Fruit fly (Drosophila melanogaster) whole organism, embryonic: ENCODE measurements around the gene meep.

Experiments
- CG10565 ChIP-seq: fragments of 200-800 bp; sonication (Bioruptor generic); optimal IDR thresholded peaks from 3 replicates; lab custom pipeline; 2016; ENCODE audit warnings: missing biosample characterization, mild to moderate bottlenecking, missing genetic modification characterization
- CG10959 ChIP-seq: fragments of 200-800 bp; sonication (Bioruptor generic); IDR thresholded peaks from 2 replicates; pipeline ENCODE4 v1.3.6; 2022; ENCODE audit warnings: missing biosample characterization, missing genetic modification characterization
- CG12236 ChIP-seq: fragments of 200-800 bp; sonication (Bioruptor generic); optimal IDR thresholded peaks from 2 replicates; lab custom pipeline; 2016; ENCODE audit warnings: missing biosample characterization, missing genetic modification characterization
- CG12744 ChIP-seq: fragments of 200-800 bp; sonication (Bioruptor generic); optimal IDR thresholded peaks from 2 replicates; lab custom pipeline; 2016; ENCODE audit warnings: missing biosample characterization, missing genetic modification characterization
- CG13287 ChIP-seq: fragments of 200-800 bp; sonication (Bioruptor generic); IDR thresholded peaks from 2 replicates; pipeline ENCODE4 v1.3.6; 2022; ENCODE audit warnings: missing biosample characterization, missing genetic modification characterization; ENCODE audit not compliant: partially characterized antibody
- CG18262 ChIP-seq: fragments of 200-800 bp; optimal IDR thresholded peaks from 3 replicates; lab custom pipeline; 2019; ENCODE audit warnings: missing biosample characterization, mild to moderate bottlenecking, missing genetic modification characterization, moderate library complexity
- CG2120 ChIP-seq: fragments of 200-800 bp; sonication (Bioruptor generic); optimal IDR thresholded peaks from 3 replicates; lab custom pipeline; 2016; ENCODE audit warnings: missing biosample characterization, missing genetic modification characterization
- CG2889 ChIP-seq: fragments of 200-800 bp; sonication (Bioruptor generic); IDR thresholded peaks from 3 replicates; pipeline ENCODE4 v1.3.6; 2022; ENCODE audit warnings: missing biosample characterization, missing genetic modification characterization
- CG31224 ChIP-seq: fragments of 200-800 bp; sonication (Bioruptor generic); IDR thresholded peaks from 2 replicates; pipeline ENCODE4 v1.3.6; 2022; ENCODE audit warnings: missing biosample characterization, missing genetic modification characterization
- CG34422 ChIP-seq: fragments of 200-800 bp; sonication (Bioruptor generic); IDR thresholded peaks from 3 replicates; pipeline ENCODE4 v1.3.6; 2022; ENCODE audit warnings: missing biosample characterization, missing genetic modification characterization
- CG3995 ChIP-seq: fragments of 200-800 bp; sonication (Bioruptor generic); optimal IDR thresholded peaks from 3 replicates; lab custom pipeline; 2016; ENCODE audit warnings: missing biosample characterization, missing genetic modification characterization
- CG43689 ChIP-seq: fragments of 200-800 bp; sonication (Bioruptor generic); IDR thresholded peaks from 2 replicates; pipeline ENCODE4 v1.3.6; 2022; ENCODE audit warnings: missing biosample characterization, missing genetic modification characterization
- CG4617 ChIP-seq: fragments of 200-800 bp; sonication (Bioruptor generic); optimal IDR thresholded peaks from 3 replicates; lab custom pipeline; 2016; ENCODE audit warnings: missing biosample characterization, missing genetic modification characterization, borderline replicate concordance
- CG8290 ChIP-seq, 3 experiments: fragments of 200-800 bp; sonication (Bioruptor generic); optimal IDR thresholded peaks; 2 replicates each; lab custom pipeline; 2016 to 2019; ENCODE audit warnings: missing biosample characterization in 3 of 3, missing genetic modification characterization in 3 of 3, mild to moderate bottlenecking in 2 of 3, moderate library complexity in 1 of 3
- CG9817 ChIP-seq: fragments of 200-800 bp; sonication (Bioruptor generic); optimal IDR thresholded peaks from 2 replicates; lab custom pipeline; 2018; ENCODE audit warnings: missing biosample characterization, mild to moderate bottlenecking, missing genetic modification characterization, moderate library complexity
- Camta ChIP-seq: fragments of 200-800 bp; sonication (Bioruptor generic); optimal IDR thresholded peaks from 2 replicates; lab custom pipeline; 2016; ENCODE audit warnings: missing biosample characterization, missing genetic modification characterization
- Dad ChIP-seq: fragments of 200-800 bp; sonication (Bioruptor generic); optimal IDR thresholded peaks from 3 replicates; lab custom pipeline; 2016; ENCODE audit warnings: missing biosample characterization, missing genetic modification characterization
- Deaf1 ChIP-seq: fragments of 200-800 bp; optimal IDR thresholded peaks from 3 replicates; lab custom pipeline; 2019; ENCODE audit warnings: missing biosample characterization, mild to moderate bottlenecking, missing genetic modification characterization, moderate library complexity
- Drgx ChIP-seq: fragments of 200-800 bp; sonication (Bioruptor generic); IDR thresholded peaks from 2 replicates; pipeline ENCODE4 v1.3.6; 2022; ENCODE audit warnings: missing biosample characterization, missing genetic modification characterization
- E2f2 ChIP-seq: fragments of 200-800 bp; sonication (Bioruptor generic); IDR thresholded peaks from 2 replicates; pipeline ENCODE4 v1.3.6; 2022; ENCODE audit warnings: missing biosample characterization, missing genetic modification characterization
- Ets65A ChIP-seq: fragments of 200-800 bp; sonication (Bioruptor generic); peaks from one replicate; lab custom pipeline; 2016; ENCODE audit warnings: missing biosample characterization, missing genetic modification characterization
- Hmx ChIP-seq: fragments of 200-800 bp; sonication (Bioruptor generic); optimal IDR thresholded peaks from 2 replicates; lab custom pipeline; 2016; ENCODE audit warnings: missing biosample characterization, missing genetic modification characterization
- Hr39 ChIP-seq: fragments of >200 bp; optimal IDR thresholded peaks from 2 replicates; lab custom pipeline; 2017
- Med ChIP-seq: fragments of 200-800 bp; sonication (Bioruptor generic); peaks from one replicate; lab custom pipeline; 2016; ENCODE audit warnings: missing biosample characterization, missing genetic modification characterization, mild to moderate bottlenecking, inconsistent platforms, moderate library complexity
- Rfx ChIP-seq: fragments of 200-800 bp; sonication (Bioruptor generic); IDR thresholded peaks from 2 replicates; pipeline ENCODE4 v1.3.6; 2022; ENCODE audit warnings: missing biosample characterization, missing genetic modification characterization
- Taf1 ChIP-seq: fragments of 200-800 bp; sonication (Bioruptor generic); IDR thresholded peaks from 2 replicates; pipeline ENCODE4 v1.3.6; 2022; ENCODE audit warnings: missing biosample characterization, missing genetic modification characterization
- Vsx1 ChIP-seq: fragments of 200-800 bp; sonication (Bioruptor generic); optimal IDR thresholded peaks from 2 replicates; lab custom pipeline; 2017; ENCODE audit warnings: missing biosample characterization, mild to moderate bottlenecking, missing genetic modification characterization, missing genetic modification reagents
- amos ChIP-seq: fragments of 200-800 bp; sonication (Bioruptor generic); IDR thresholded peaks from 2 replicates; pipeline ENCODE4 v1.3.6; 2022; ENCODE audit warnings: missing biosample characterization, missing genetic modification characterization; ENCODE audit not compliant: partially characterized antibody
- ase ChIP-seq: fragments of 200-800 bp; sonication (Bioruptor generic); IDR thresholded peaks from 3 replicates; pipeline ENCODE4 v1.3.6; 2022; ENCODE audit warnings: missing biosample characterization, missing genetic modification characterization
- bcd ChIP-seq: fragments of 200-800 bp; sonication (Bioruptor generic); optimal IDR thresholded peaks from 2 replicates; lab custom pipeline; 2017; ENCODE audit warnings: missing biosample characterization, mild to moderate bottlenecking, missing genetic modification characterization
- caup ChIP-seq: fragments of 200-800 bp; sonication (Bioruptor generic); optimal IDR thresholded peaks from 3 replicates; lab custom pipeline; 2017; ENCODE audit warnings: missing biosample characterization, mild to moderate bottlenecking, missing genetic modification characterization, moderate library complexity; ENCODE audit not compliant: severe bottlenecking
- dpn ChIP-seq, 2 experiments: fragments of 200-800 bp; sonication (Bioruptor generic); optimal IDR thresholded peaks; 3 replicates each; lab custom pipeline; 2016; ENCODE audit warnings: missing biosample characterization in 2 of 2, missing genetic modification characterization in 2 of 2
- grn ChIP-seq: fragments of 200-800 bp; sonication (Bioruptor generic); optimal IDR thresholded peaks from 3 replicates; lab custom pipeline; 2017; ENCODE audit warnings: missing biosample characterization, missing genetic modification characterization
- kay ChIP-seq: fragments of 200-800 bp; sonication (Bioruptor generic); optimal IDR thresholded peaks from 2 replicates; lab custom pipeline; 2016; ENCODE audit warnings: missing biosample characterization, missing genetic modification characterization
- kni ChIP-seq: fragments of 200-800 bp; sonication (Bioruptor generic); optimal IDR thresholded peaks from 3 replicates; lab custom pipeline; 2017; ENCODE audit warnings: mild to moderate bottlenecking, missing biosample characterization, missing genetic modification reagents, missing genetic modification characterization
- lab ChIP-seq: fragments of 200-800 bp; sonication (Bioruptor generic); optimal IDR thresholded peaks from 3 replicates; lab custom pipeline; 2017; ENCODE audit warnings: missing biosample characterization, missing genetic modification characterization, mild to moderate bottlenecking, moderate library complexity, missing genetic modification reagents
- maf-S ChIP-seq: fragments of 200-800 bp; sonication (Bioruptor generic); optimal IDR thresholded peaks from 2 replicates; lab custom pipeline; 2016; ENCODE audit warnings: missing biosample characterization, missing genetic modification characterization
- oc ChIP-seq: fragments of 200-800 bp; sonication (Bioruptor generic); optimal IDR thresholded peaks from 2 replicates; lab custom pipeline; 2018; ENCODE audit warnings: missing biosample characterization, mild to moderate bottlenecking, missing genetic modification characterization, moderate library complexity
- odd ChIP-seq: fragments of 200-800 bp; sonication (Bioruptor generic); optimal IDR thresholded peaks from 2 replicates; lab custom pipeline; 2017; ENCODE audit warnings: missing biosample characterization, mild to moderate bottlenecking, missing genetic modification characterization
- prd ChIP-seq, 3 experiments: fragments of >200 bp in 2 of 3; fragments of 200-800 bp in 1 of 3; sonication (Bioruptor generic) in 1 of 3; optimal IDR thresholded peaks in 2 of 3; IDR thresholded peaks in 1 of 3; 2 replicates in 2 of 3; 3 replicates in 1 of 3; pipeline versions ENCODE4 v1.3.6 to Lab custom; 2017 to 2022; ENCODE audit warnings: missing biosample characterization in 1 of 3, missing genetic modification characterization in 1 of 3
- sima ChIP-seq: fragments of 200-800 bp; sonication (Bioruptor generic); optimal IDR thresholded peaks from 2 replicates; lab custom pipeline; 2016; ENCODE audit warnings: missing biosample characterization, missing genetic modification characterization
- sob ChIP-seq: fragments of 200-800 bp; sonication (Bioruptor generic); IDR thresholded peaks from 2 replicates; pipeline ENCODE4 v1.3.6; 2022; ENCODE audit warnings: missing biosample characterization, missing genetic modification characterization
- tap ChIP-seq: fragments of 200-800 bp; optimal IDR thresholded peaks from 3 replicates; lab custom pipeline; 2019; ENCODE audit warnings: missing biosample characterization, mild to moderate bottlenecking, missing genetic modification characterization, moderate library complexity
- twi ChIP-seq: fragments of 200-800 bp; optimal IDR thresholded peaks from 2 replicates; lab custom pipeline; 2019; ENCODE audit warnings: missing biosample characterization, mild to moderate bottlenecking, missing genetic modification characterization, moderate library complexity
- unc-4 ChIP-seq: fragments of 200-800 bp; sonication (Bioruptor generic); IDR thresholded peaks from 2 replicates; pipeline ENCODE4 v1.3.6; 2022; ENCODE audit warnings: missing biosample characterization, missing genetic modification characterization; ENCODE audit not compliant: partially characterized antibody
- z ChIP-seq: fragments of 200-800 bp; sonication (Bioruptor generic); IDR thresholded peaks from 3 replicates; pipeline ENCODE4 v1.3.6; 2022; ENCODE audit warnings: missing biosample characterization, missing genetic modification characterization
- zfh1 ChIP-seq: fragments of 200-800 bp; sonication (Bioruptor generic); IDR thresholded peaks from 3 replicates; pipeline ENCODE4 v1.3.6; 2022; ENCODE audit warnings: missing biosample characterization, missing genetic modification characterization

The meep gene

DNA sequence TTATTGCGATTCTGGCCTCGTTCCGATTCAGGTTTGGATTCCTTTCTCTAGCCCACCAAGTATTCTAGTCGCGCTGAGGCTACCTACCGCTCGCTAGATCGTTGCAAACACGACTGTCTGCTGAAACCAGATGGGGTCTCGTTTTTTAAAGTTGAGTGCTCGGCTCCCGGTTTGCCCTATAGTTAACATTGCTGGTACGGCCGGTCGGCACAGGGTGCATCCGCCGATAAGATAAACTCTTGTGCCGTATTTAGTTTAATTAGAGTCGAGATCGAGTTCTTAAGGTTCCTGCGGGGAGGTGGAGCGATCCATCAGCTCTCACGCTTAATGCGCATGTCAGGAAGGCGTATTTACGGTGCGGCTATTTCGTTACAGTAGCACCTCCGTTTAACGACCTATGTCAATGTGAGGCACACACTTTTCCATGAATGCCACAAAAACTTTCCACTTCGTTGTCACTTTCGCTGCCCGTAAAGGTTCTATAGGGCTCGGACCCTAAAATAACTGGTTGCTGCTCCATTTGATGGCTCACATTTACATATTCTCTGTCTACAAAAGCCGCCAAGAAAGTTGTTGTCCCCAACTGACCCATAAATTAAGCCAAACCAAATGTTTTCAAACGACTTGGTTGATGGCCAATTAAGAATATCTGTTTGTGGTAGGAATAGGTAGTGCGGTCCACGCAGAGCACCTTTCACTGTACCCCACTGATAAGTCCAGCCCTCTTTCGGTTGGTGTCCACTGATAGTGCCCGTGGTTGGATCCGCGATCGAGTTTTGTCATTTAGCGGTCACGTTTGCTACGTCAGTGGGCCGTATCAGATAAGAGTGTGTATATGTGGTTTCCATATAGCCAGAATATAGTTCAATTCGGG lies 2.1 kb upstream of the meep start, which contains the start of gene CG9119 (continued):
- TF ChIP-seq CG12236 (peak; percentile 18), oc (peak; percentile 40), CG43689 (GFP tag; lab: Robert Waterston, UW) (no peak), z (no peak), Hmx (peak; percentile 15), CG3995 (GFP tag; lab: Kevin White, UChicago) (peak; percentile 40), Camta (GFP tag; lab: Kevin White, UChicago) (peak; percentile 56), CG18262 (peak; percentile 74), Deaf1 (tag; lab: Kevin White, UChicago) (peak; percentile 90), bcd (GFP tag; lab: Kevin White, UChicago) (peak; percentile 73), CG34422 (no peak), CG9817 (peak; percentile 44), prd (optimal IDR thresholded peaks at IDR 0.05; lab: Kevin White, UChicago) (no peak), prd (GFP tag; IDR thresholded peaks at IDR 0.05; lab: Robert Waterston, UW) (peak; percentile 70; the same call in 2 of the 3 replicates), CG10959 (GFP tag; lab: Robert Waterston, UW) (0 out of 2 replicates have a peak, but pooled peaks have one; percentile 28), Taf1 (GFP tag; lab: Robert Waterston, UW) (peak; percentile 32; the same call in 1 of the 2 replicates), odd (GFP tag; lab: Kevin White, UChicago) (peak; percentile 67), zfh1 (GFP tag; lab: Robert Waterston, UW) (peak; percentile 36; the same call in 1 of the 3 replicates), dpn (GFP tag; optimal IDR thresholded peaks at IDR 0.05; lab: Kevin White, UChicago) (peak; percentile 61 to 67), grn (GFP tag; lab: Kevin White, UChicago) (peak; percentile 58), amos (no peak), kni (GFP tag; lab: Kevin White, UChicago) (peak; percentile 49), lab (GFP tag; lab: Kevin White, UChicago) (peak; percentile 70), CG2889 (GFP tag; lab: Robert Waterston, UW) (0 out of 3 replicates have a peak, but pooled peaks have one; percentile 24), CG4617 (GFP tag; lab: Kevin White, UChicago) (no peak), CG31224 (GFP tag; lab: Robert Waterston, UW) (0 out of 2 replicates have a peak, but pooled peaks have one; percentile 13), Vsx1 (GFP tag; lab: Kevin White, UChicago) (peak; percentile 81), CG12744 (GFP tag; lab: Kevin White, UChicago) (peak; percentile 23), tap (tag; lab: Kevin White, UChicago) (peak; percentile 49), ase (GFP tag; lab: Robert Waterston, UW) (0 out of 3 replicates have a peak, but pooled peaks have one; percentile 11), twi (tag; lab: Kevin White, UChicago) (peak; percentile 51), sob (GFP tag; lab: Robert Waterston, UW) (peak; percentile 38; the same call in 1 of the 2 replicates)

DNA sequence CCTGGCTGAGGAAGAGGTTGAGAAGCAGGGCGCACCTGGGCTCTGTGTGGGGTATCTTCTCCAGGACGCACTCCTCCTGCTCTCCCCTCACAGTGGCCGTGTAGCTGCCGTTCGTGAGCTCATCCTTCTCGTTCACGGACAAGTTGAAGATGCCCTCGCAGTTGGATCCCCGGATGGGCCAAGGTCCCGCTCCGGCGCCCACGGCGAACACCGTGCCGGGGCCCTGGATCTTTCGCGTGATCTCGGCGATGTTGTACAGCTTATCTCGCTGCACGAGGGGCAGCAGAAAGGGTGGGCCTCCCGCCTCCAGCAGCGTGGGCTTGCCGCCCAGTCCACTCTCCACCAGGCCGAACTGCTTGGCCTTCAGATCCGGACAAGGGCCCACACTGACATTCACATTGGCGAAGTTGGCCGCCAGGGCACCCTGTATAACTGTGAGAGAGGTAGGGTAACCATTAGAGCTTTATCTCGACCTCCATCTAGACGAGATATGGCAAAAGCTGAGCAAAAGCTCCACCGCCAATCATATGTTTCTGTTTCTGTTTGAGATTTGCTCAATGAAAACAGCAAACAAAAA lies 1.1 kb upstream of the meep start:
- TF ChIP-seq maf-S (GFP tag; lab: Kevin White, UChicago) (no peak), Drgx (GFP tag; lab: Robert Waterston, UW) (0 out of 2 replicates have a peak, but pooled peaks have one; percentile 28), sima (GFP tag; lab: Kevin White, UChicago) (no peak), caup (no peak), CG2120 (GFP tag; lab: Kevin White, UChicago) (peak; percentile 29), E2f2 (GFP tag; lab: Robert Waterston, UW) (peak; percentile 16; the same call in 1 of the 2 replicates), ase (GFP tag; lab: Robert Waterston, UW) (no peak), Hr39 (peak; percentile 36), sob (GFP tag; lab: Robert Waterston, UW) (peak; percentile 33; the same call in 1 of the 2 replicates), Rfx (GFP tag; lab: Robert Waterston, UW) (peak; percentile 58), Ets65A (no peak), unc-4 (GFP tag; lab: Robert Waterston, UW) (0 out of 2 replicates have a peak, but pooled peaks have one; percentile 30), kay (GFP tag; lab: Kevin White, UChicago) (no peak), Med (GFP tag; lab: Kevin White, UChicago) (peak; percentile 59), CG10565 (GFP tag; lab: Kevin White, UChicago) (no peak), CG13287 (peak; percentile 19; the same call in 1 of the 2 replicates), Dad (GFP tag; lab: Kevin White, UChicago) (no peak), CG8290 (GFP tag; optimal IDR thresholded peaks at IDR 0.05; lab: Kevin White, UChicago) (no peak), CG8290 (tag; optimal IDR thresholded peaks at IDR 0.05; lab: Kevin White, UChicago) (peak in 1 of 2 experiments; percentile 49)
